Worm (Caenorhabditis elegans) whole organism, late embryonic: ENCODE data around the gene nep-2.

Source experiments
- ceh-30 ChIP-seq: fragments of 150-350 bp; optimal IDR thresholded peaks from 2 replicates; lab custom pipeline; 2014; ENCODE audit warnings: missing biosample characterization, missing genetic modification characterization
- ceh-9 ChIP-seq: sonication (generic microtip); optimal IDR thresholded peaks from 2 replicates; lab custom pipeline; 2016; ENCODE audit warnings: mild to moderate bottlenecking, missing genetic modification characterization, inconsistent platforms, missing compliant biosample characterization
- elt-4 ChIP-seq: sonication (generic microtip); optimal IDR thresholded peaks from 2 replicates; lab custom pipeline; 2016; ENCODE audit warnings: missing genetic modification characterization, missing compliant biosample characterization
- fkh-10 ChIP-seq: fragments of 150-350 bp; optimal IDR thresholded peaks from 2 replicates; lab custom pipeline; 2014; ENCODE audit warnings: missing biosample characterization, missing genetic modification reagents, missing genetic modification characterization
- madf-2 ChIP-seq: sonication (generic microtip); optimal IDR thresholded peaks from 2 replicates; lab custom pipeline; 2017; ENCODE audit warnings: missing genetic modification characterization, missing compliant biosample characterization
- pag-3 ChIP-seq: sonication (generic microtip); optimal IDR thresholded peaks from 2 replicates; lab custom pipeline; 2016; ENCODE audit warnings: missing compliant biosample characterization, missing genetic modification characterization, borderline replicate concordance
- pha-2 ChIP-seq: sonication (generic microtip); optimal IDR thresholded peaks from 2 replicates; lab custom pipeline; 2017; ENCODE audit warnings: mild to moderate bottlenecking, missing genetic modification characterization, missing compliant biosample characterization
- pha-4 ChIP-seq: fragments of 150-350 bp; optimal IDR thresholded peaks from 2 replicates; lab custom pipeline; 2018; ENCODE audit warnings: missing biosample characterization, missing genetic modification reagents, missing genetic modification characterization
- pqm-1 ChIP-seq: sonication (generic microtip); optimal IDR thresholded peaks from 2 replicates; lab custom pipeline; 2016; ENCODE audit warnings: missing genetic modification characterization, missing compliant biosample characterization

DNA sequence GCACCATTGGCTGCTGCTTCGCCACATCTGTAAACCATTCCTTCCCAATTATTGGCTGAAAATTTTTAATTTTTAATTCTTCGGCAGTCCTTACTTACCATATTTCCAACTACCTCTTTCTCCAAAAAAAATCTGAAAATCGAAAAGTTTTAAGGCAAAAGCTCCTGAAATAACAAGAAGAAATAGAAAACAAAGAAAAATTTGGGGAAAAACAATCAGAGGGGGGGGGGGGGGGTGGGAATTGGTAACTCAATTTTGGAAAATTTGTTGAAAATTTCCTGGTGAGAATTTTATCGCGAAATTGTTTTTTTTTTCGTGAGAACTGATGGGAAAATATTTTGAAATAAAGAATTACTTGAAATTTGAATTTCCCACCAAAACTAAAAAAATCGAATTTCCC is 33.1 kb downstream of the nep-2 start, which contains the start of gene set-11:
- TF ChIP-seq madf-2 (tag; lab: Kevin White, UChicago) (no peak), ceh-9 (tag; lab: Kevin White, UChicago) (no peak), pag-3 (tag; lab: Kevin White, UChicago) (no peak), ceh-30 (no peak), pha-2 (tag; lab: Kevin White, UChicago) (no peak), pqm-1 (tag; lab: Kevin White, UChicago) (no peak), pha-4 (tag; lab: Kevin White, UChicago) (no peak), elt-4 (tag; lab: Kevin White, UChicago) (no peak), fkh-10 (GFP tag; lab: Kevin White, UChicago) (no peak)
